Worm (Caenorhabditis elegans) whole organism, late embryonic: ENCODE measurements around the gene ZK593.2.

ENCODE experiments used
- F13H6.1 ChIP-seq: sonication (generic microtip); optimal IDR thresholded peaks from 2 replicates; lab custom pipeline; 2016; ENCODE audit warnings: missing genetic modification characterization, missing compliant biosample characterization
- K02D7.2 ChIP-seq: sonication (generic microtip); optimal IDR thresholded peaks from 2 replicates; lab custom pipeline; 2017; ENCODE audit warnings: mild to moderate bottlenecking, missing genetic modification characterization, missing compliant biosample characterization
- K09A11.1 ChIP-seq: sonication (generic microtip); optimal IDR thresholded peaks from 2 replicates; lab custom pipeline; 2017; ENCODE audit warnings: antibody characterized with exemption, mild to moderate bottlenecking, missing genetic modification characterization, missing compliant biosample characterization; ENCODE audit not compliant: insufficient read depth
- T23F11.4 ChIP-seq: fragments of 200-800 bp; sonication (Bioruptor generic); optimal IDR thresholded peaks from 2 replicates; lab custom pipeline; 2018; ENCODE audit warnings: mild to moderate bottlenecking, missing genetic modification characterization, missing compliant biosample characterization
- Y22D7AL.16 ChIP-seq: sonication (generic microtip); optimal IDR thresholded peaks from 2 replicates; lab custom pipeline; 2016; ENCODE audit warnings: missing genetic modification characterization, missing compliant biosample characterization
- ahr-1 ChIP-seq: sonication (generic microtip); optimal IDR thresholded peaks from 2 replicates; lab custom pipeline; 2016; ENCODE audit warnings: missing genetic modification characterization, missing compliant biosample characterization
- ceh-18 ChIP-seq: sonication (generic microtip); optimal IDR thresholded peaks from 2 replicates; lab custom pipeline; 2016; ENCODE audit warnings: missing genetic modification characterization, missing compliant biosample characterization
- ceh-19 ChIP-seq: fragments of 200-800 bp; sonication (Bioruptor generic); optimal IDR thresholded peaks from 2 replicates; lab custom pipeline; 2018; ENCODE audit warnings: mild to moderate bottlenecking, missing genetic modification characterization, missing compliant biosample characterization
- ceh-24 ChIP-seq: sonication (generic microtip); optimal IDR thresholded peaks from 2 replicates; lab custom pipeline; 2016; ENCODE audit warnings: mild to moderate bottlenecking, missing genetic modification characterization, missing compliant biosample characterization
- ceh-31 ChIP-seq: sonication (generic microtip); optimal IDR thresholded peaks from 2 replicates; lab custom pipeline; 2016; ENCODE audit warnings: missing genetic modification characterization, missing compliant biosample characterization
- ceh-34 ChIP-seq: sonication (generic microtip); optimal IDR thresholded peaks from 2 replicates; lab custom pipeline; 2016; ENCODE audit warnings: mild to moderate bottlenecking, missing genetic modification characterization, missing compliant biosample characterization
- ceh-48 ChIP-seq: sonication (generic microtip); optimal IDR thresholded peaks from 2 replicates; lab custom pipeline; 2016; ENCODE audit warnings: missing genetic modification characterization, inconsistent platforms, missing compliant biosample characterization
- elt-2 ChIP-seq: sonication (generic microtip); optimal IDR thresholded peaks from 2 replicates; lab custom pipeline; 2016; ENCODE audit warnings: missing genetic modification reagents, missing genetic modification characterization, missing compliant biosample characterization
- elt-4 ChIP-seq: sonication (generic microtip); optimal IDR thresholded peaks from 2 replicates; lab custom pipeline; 2016; ENCODE audit warnings: missing genetic modification characterization, missing compliant biosample characterization
- ets-4 ChIP-seq: sonication (generic microtip); optimal IDR thresholded peaks from 2 replicates; lab custom pipeline; 2016; ENCODE audit warnings: missing genetic modification characterization, missing compliant biosample characterization
- fax-1 ChIP-seq: sonication (generic microtip); optimal IDR thresholded peaks from 2 replicates; lab custom pipeline; 2016; ENCODE audit warnings: missing genotype, missing genetic modification characterization, missing compliant biosample characterization
- fkh-10 ChIP-seq: fragments of 150-350 bp; optimal IDR thresholded peaks from 2 replicates; lab custom pipeline; 2014; ENCODE audit warnings: missing biosample characterization, missing genetic modification reagents, missing genetic modification characterization
- gmeb-2 ChIP-seq: sonication (generic microtip); optimal IDR thresholded peaks from 2 replicates; lab custom pipeline; 2016; ENCODE audit warnings: missing genetic modification characterization, inconsistent platforms, missing compliant biosample characterization
- hlh-13 ChIP-seq: fragments of 200-800 bp; sonication (Bioruptor generic); optimal IDR thresholded peaks from 2 replicates; lab custom pipeline; 2018; ENCODE audit warnings: mild to moderate bottlenecking, missing genetic modification characterization, missing compliant biosample characterization
- hlh-30 ChIP-seq: sonication (generic microtip); optimal IDR thresholded peaks from 2 replicates; lab custom pipeline; 2017; ENCODE audit warnings: antibody characterized with exemption, missing genetic modification characterization, missing compliant biosample characterization; ENCODE audit not compliant: insufficient read depth
- hlh-6 ChIP-seq: sonication (generic microtip); optimal IDR thresholded peaks from 2 replicates; lab custom pipeline; 2016; ENCODE audit warnings: missing genotype, missing genetic modification characterization, missing compliant biosample characterization
- hlh-8 ChIP-seq: sonication (generic microtip); optimal IDR thresholded peaks from 2 replicates; lab custom pipeline; 2016; ENCODE audit warnings: missing genotype, missing genetic modification characterization, missing compliant biosample characterization
- lim-6 ChIP-seq: sonication (generic microtip); optimal IDR thresholded peaks from 2 replicates; lab custom pipeline; 2016; ENCODE audit warnings: missing genetic modification characterization, missing compliant biosample characterization
- lin-11 ChIP-seq: fragments of 200-800 bp; sonication (Bioruptor generic); optimal IDR thresholded peaks from 2 replicates; lab custom pipeline; 2018; ENCODE audit warnings: mild to moderate bottlenecking, missing genetic modification characterization, missing compliant biosample characterization
- mec-3 ChIP-seq: sonication (generic microtip); optimal IDR thresholded peaks from 2 replicates; lab custom pipeline; 2016; ENCODE audit warnings: borderline replicate concordance, missing genetic modification characterization, missing compliant biosample characterization
- nfya-1 ChIP-seq: sonication (generic microtip); optimal IDR thresholded peaks from 2 replicates; lab custom pipeline; 2017; ENCODE audit warnings: missing genetic modification characterization, mild to moderate bottlenecking, missing compliant biosample characterization, antibody characterized with exemption, moderate library complexity
- nhr-11 ChIP-seq: fragments of 150-350 bp; optimal IDR thresholded peaks from 2 replicates; lab custom pipeline; 2014; ENCODE audit warnings: missing biosample characterization, missing genetic modification characterization
- npax-4 ChIP-seq: sonication (generic microtip); optimal IDR thresholded peaks from 2 replicates; lab custom pipeline; 2016; ENCODE audit warnings: missing genetic modification characterization, missing compliant biosample characterization
- pat-9 ChIP-seq: fragments of 200-800 bp; sonication (Bioruptor generic); optimal IDR thresholded peaks from 2 replicates; lab custom pipeline; 2018; ENCODE audit warnings: mild to moderate bottlenecking, missing genetic modification characterization, moderate library complexity, missing compliant biosample characterization
- pha-2 ChIP-seq: sonication (generic microtip); optimal IDR thresholded peaks from 2 replicates; lab custom pipeline; 2017; ENCODE audit warnings: mild to moderate bottlenecking, missing genetic modification characterization, missing compliant biosample characterization
- syd-9 ChIP-seq: sonication (generic microtip); optimal IDR thresholded peaks from 2 replicates; lab custom pipeline; 2016; ENCODE audit warnings: mild to moderate bottlenecking, missing genetic modification characterization, moderate library complexity, missing compliant biosample characterization
- tbx-2 ChIP-seq: sonication (generic microtip); optimal IDR thresholded peaks from 2 replicates; lab custom pipeline; 2016; ENCODE audit warnings: missing genetic modification characterization, missing compliant biosample characterization
- ttx-3 ChIP-seq: sonication (generic microtip); optimal IDR thresholded peaks from 2 replicates; lab custom pipeline; 2016; ENCODE audit warnings: missing genetic modification reagents, missing genetic modification characterization, missing compliant biosample characterization
- unc-42 ChIP-seq: sonication (generic microtip); optimal IDR thresholded peaks from 2 replicates; lab custom pipeline; 2016; ENCODE audit warnings: missing genotype, missing genetic modification characterization, missing compliant biosample characterization
- unc-55 ChIP-seq: sonication (generic microtip); optimal IDR thresholded peaks from 2 replicates; lab custom pipeline; 2017; ENCODE audit warnings: missing biosample characterization, missing genetic modification reagents, missing genetic modification characterization
- unc-86 ChIP-seq: sonication (generic microtip); optimal IDR thresholded peaks from 2 replicates; lab custom pipeline; 2016; ENCODE audit warnings: missing genetic modification characterization, missing compliant biosample characterization

The ZK593.2 gene

DNA sequence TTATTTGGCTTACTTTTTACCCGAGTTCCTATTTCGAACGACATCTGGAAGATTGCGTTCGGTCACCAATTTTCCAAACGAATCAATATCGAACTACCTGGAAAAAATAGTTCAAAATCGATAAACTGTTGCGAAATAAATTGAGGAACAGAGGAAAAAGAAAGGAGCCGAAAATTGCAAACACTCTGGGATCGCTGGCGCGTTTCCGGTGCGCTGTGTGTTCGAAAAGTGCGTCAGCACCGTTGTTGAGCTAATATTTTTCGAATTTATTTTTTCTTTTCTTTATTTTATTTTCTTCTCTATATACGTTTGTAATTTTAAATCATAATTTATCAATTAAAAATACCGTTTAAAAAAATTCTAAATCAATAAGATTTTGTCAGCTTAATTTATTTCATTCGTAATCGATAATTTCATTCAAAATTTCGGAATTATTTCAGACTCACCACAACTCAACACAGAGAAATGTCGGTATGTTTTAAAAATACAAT, 19.9 kb downstream of the ZK593.2 start, which contains the start of the genes dnc-1 and lsm-7:
dnc-1 (minus strand) TSS at position 142 of the 491 bp plus-strand sequence.
lsm-7 (plus strand) TSS at position 441 of the 491 bp plus-strand sequence.
- TF ChIP-seq ahr-1 (tag; lab: Kevin White, UChicago): no peak
- peak; percentile 36 for TF ChIP-seq ceh-48 (tag; lab: Kevin White, UChicago)
- TF ChIP-seq ttx-3 (tag; lab: Kevin White, UChicago): no peak
- TF ChIP-seq tbx-2 (tag; lab: Kevin White, UChicago): peak; percentile 35
- TF ChIP-seq F13H6.1 (tag; lab: Kevin White, UChicago): no peak
- TF ChIP-seq elt-2: peak; percentile 37
- TF ChIP-seq nfya-1 (tag; lab: Kevin White, UChicago): peak; percentile 32
- peak; percentile 20 for TF ChIP-seq ceh-31 (tag; lab: Kevin White, UChicago)
- peak; percentile 16 for TF ChIP-seq K09A11.1 (tag; lab: Kevin White, UChicago)
- TF ChIP-seq ceh-19 (GFP tag; lab: Kevin White, UChicago): no peak
- TF ChIP-seq nhr-11 (tag; lab: Kevin White, UChicago): no peak
- TF ChIP-seq lim-6 (tag; lab: Kevin White, UChicago): no peak
- peak; percentile 11 for TF ChIP-seq T23F11.4 (GFP tag; lab: Kevin White, UChicago)
- TF ChIP-seq unc-42 (tag; lab: Kevin White, UChicago): peak; percentile 8

DNA sequence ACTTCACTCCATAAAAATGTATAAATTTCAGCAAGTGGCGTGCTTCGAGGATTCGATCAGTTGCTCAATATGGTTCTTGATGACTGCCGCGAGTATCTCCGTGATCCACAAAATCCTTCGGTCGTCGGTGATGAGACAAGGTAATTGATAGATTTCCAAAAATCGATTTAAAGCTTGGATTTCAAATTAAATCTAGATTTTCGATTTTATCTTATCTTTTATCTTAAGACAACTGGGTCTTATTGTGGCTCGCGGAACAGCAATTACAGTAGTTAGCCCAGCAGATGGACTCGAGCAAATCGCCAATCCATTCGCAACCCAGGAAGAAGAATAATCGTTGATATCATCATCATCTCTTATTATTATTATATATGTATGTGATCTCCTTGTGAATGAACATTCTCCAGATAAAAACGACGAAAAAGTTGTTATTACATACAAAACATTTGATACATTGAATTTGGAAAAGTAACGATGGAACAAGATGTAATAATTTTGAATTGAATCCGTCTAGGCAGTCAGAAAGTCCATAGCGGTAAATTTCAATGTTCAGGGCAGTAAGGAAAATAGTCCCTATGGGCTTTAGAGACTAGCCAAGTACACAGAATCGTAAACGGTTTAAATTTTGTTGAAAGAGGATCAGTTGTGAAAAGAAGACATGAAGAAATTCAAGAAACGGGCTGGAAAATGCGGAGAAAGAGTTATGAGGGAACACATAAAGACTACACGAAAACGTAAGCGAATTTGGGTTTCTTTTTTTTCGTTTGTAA, 20.8 kb downstream of the ZK593.2 start:
- TF ChIP-seq Y22D7AL.16 (tag; lab: Kevin White, UChicago) (no peak), lin-11 (tag; lab: Kevin White, UChicago) (no peak), hlh-6 (no peak), fkh-10 (GFP tag; lab: Kevin White, UChicago) (no peak), unc-86 (no peak), unc-55 (GFP tag; lab: Kevin White, UChicago) (no peak), nhr-11 (tag; lab: Kevin White, UChicago) (no peak), elt-4 (tag; lab: Kevin White, UChicago) (no peak), pat-9 (tag; lab: Kevin White, UChicago) (no peak), fax-1 (tag; lab: Kevin White, UChicago) (no peak), hlh-30 (tag; lab: Kevin White, UChicago) (no peak), ceh-34 (tag; lab: Kevin White, UChicago) (no peak), hlh-13 (GFP tag; lab: Kevin White, UChicago) (no peak), syd-9 (tag; lab: Kevin White, UChicago) (no peak), pha-2 (tag; lab: Kevin White, UChicago) (no peak), elt-2 (no peak)

DNA sequence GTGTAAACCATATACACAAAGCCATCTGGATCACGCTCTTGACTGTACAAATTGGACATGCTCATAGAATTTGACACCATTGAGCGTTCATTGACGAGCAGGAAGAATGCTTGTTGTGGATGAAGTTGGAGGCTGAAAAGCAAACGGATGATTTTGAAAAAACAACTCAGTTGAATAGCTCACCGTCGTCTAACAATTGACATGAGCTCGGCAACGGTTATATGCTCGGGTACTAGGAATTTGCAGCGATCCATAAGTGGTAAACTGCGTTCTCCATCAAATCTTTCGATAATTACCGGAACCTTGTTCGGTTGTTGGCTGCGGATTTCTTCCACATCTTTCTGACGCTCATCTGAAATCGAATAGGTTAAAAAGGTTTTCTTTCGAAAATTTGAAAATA, 21.6 kb downstream of the ZK593.2 start:
- no peak for TF ChIP-seq syd-9 (tag; lab: Kevin White, UChicago)
- no peak for TF ChIP-seq K02D7.2 (tag; lab: Kevin White, UChicago)
- TF ChIP-seq npax-4: no peak
- no peak for TF ChIP-seq ahr-1 (tag; lab: Kevin White, UChicago)
- no peak for TF ChIP-seq ceh-18 (tag; lab: Kevin White, UChicago)
- TF ChIP-seq gmeb-2 (tag; lab: Kevin White, UChicago): no peak
- no peak for TF ChIP-seq ceh-24
- TF ChIP-seq hlh-8 (tag; lab: Kevin White, UChicago): no peak
- TF ChIP-seq mec-3 (tag; lab: Kevin White, UChicago): no peak
- TF ChIP-seq hlh-30 (tag; lab: Kevin White, UChicago): no peak
- TF ChIP-seq ets-4 (tag; lab: Kevin White, UChicago): no peak
- no peak for TF ChIP-seq hlh-13 (GFP tag; lab: Kevin White, UChicago)
